Worm (Caenorhabditis elegans) whole organism, L4 larva: ENCODE data around the gene epn-1.

ENCODE experiments used
- F26F4.8 ChIP-seq: fragments of 200-800 bp; sonication (Bioruptor generic); conservative IDR thresholded peaks from 2 replicates; pipeline ENCODE4 v1.3.6; 2022; ENCODE audit warnings: missing genetic modification characterization, missing compliant biosample characterization
- F37D6.2 ChIP-seq: sonication (generic microtip); optimal IDR thresholded peaks from 2 replicates; lab custom pipeline; 2016; ENCODE audit warnings: mild to moderate bottlenecking, missing genetic modification characterization, missing compliant biosample characterization
- T20F7.1 ChIP-seq: fragments of 200-800 bp; sonication (Bioruptor generic); optimal IDR thresholded peaks from 2 replicates; lab custom pipeline; 2018; ENCODE audit warnings: mild to moderate bottlenecking, missing genetic modification characterization, missing compliant biosample characterization
- Y105C5A.15 ChIP-seq: fragments of 200-800 bp; sonication (Bioruptor generic); IDR thresholded peaks from 2 replicates; pipeline ENCODE4 v1.3.6; 2022; ENCODE audit warnings: missing genetic modification characterization, missing compliant biosample characterization
- ZK337.2 ChIP-seq: fragments of 200-800 bp; sonication (Bioruptor generic); IDR thresholded peaks from 2 replicates; pipeline ENCODE4 v1.3.6; 2022; ENCODE audit warnings: missing genetic modification reagents, missing genetic modification characterization, missing compliant biosample characterization
- aha-1 ChIP-seq: fragments of 150-350 bp; peaks from one replicate; lab custom pipeline; 2014; ENCODE audit warnings: missing biosample characterization, missing genetic modification characterization
- aly-2 ChIP-seq: sonication (generic microtip); optimal IDR thresholded peaks from 2 replicates; lab custom pipeline; 2018; ENCODE audit warnings: missing biosample characterization, missing genetic modification characterization
- ama-1 ChIP-seq: fragments of 150-350 bp; optimal IDR thresholded peaks from 2 replicates; lab custom pipeline; 2014; ENCODE audit warnings: inconsistent platforms, mixed read lengths
- arid-1 ChIP-seq: fragments of 200-800 bp; sonication (Bioruptor generic); conservative IDR thresholded peaks from 2 replicates; pipeline ENCODE4 v1.3.6; 2022; ENCODE audit warnings: missing genetic modification reagents, missing genetic modification characterization, missing compliant biosample characterization
- ceh-28 ChIP-seq: fragments of 150-350 bp; optimal IDR thresholded peaks from 2 replicates; lab custom pipeline; 2014; ENCODE audit warnings: missing biosample characterization, missing genetic modification reagents, missing genetic modification characterization
- ceh-32 ChIP-seq: sonication (generic microtip); optimal IDR thresholded peaks from 2 replicates; lab custom pipeline; 2016; ENCODE audit warnings: mild to moderate bottlenecking, missing genetic modification characterization, missing compliant biosample characterization; ENCODE audit not compliant: poor library complexity
- ceh-44 ChIP-seq: fragments of 200-800 bp; sonication (Bioruptor generic); IDR thresholded peaks from 2 replicates; pipeline ENCODE4 v1.3.6; 2022; ENCODE audit warnings: missing genetic modification reagents, missing genetic modification characterization, missing compliant biosample characterization
- dmd-6 ChIP-seq: fragments of 200-800 bp; sonication (Bioruptor generic); IDR thresholded peaks from 2 replicates; pipeline ENCODE4 v1.3.6; 2022; ENCODE audit warnings: missing genetic modification reagents, missing genetic modification characterization, missing compliant biosample characterization
- dmd-8 ChIP-seq: fragments of 200-800 bp; sonication (Bioruptor generic); IDR thresholded peaks from 2 replicates; pipeline ENCODE4 v1.3.6; 2022; ENCODE audit warnings: missing genetic modification characterization, missing compliant biosample characterization
- dpl-1 ChIP-seq: fragments of 150-350 bp; optimal IDR thresholded peaks from 2 replicates; lab custom pipeline; 2014; ENCODE audit warnings: missing biosample characterization, missing genetic modification reagents, missing genetic modification characterization
- dve-1 ChIP-seq: sonication (generic microtip); optimal IDR thresholded peaks from 2 replicates; lab custom pipeline; 2017; ENCODE audit warnings: antibody characterized with exemption, mild to moderate bottlenecking, missing genetic modification characterization, missing compliant biosample characterization; ENCODE audit not compliant: insufficient read depth
- fkh-10 ChIP-seq: fragments of 150-350 bp; optimal IDR thresholded peaks from 2 replicates; lab custom pipeline; 2014; ENCODE audit warnings: missing biosample characterization, missing genetic modification reagents, missing genetic modification characterization
- fos-1 ChIP-seq: fragments of 150-350 bp; optimal IDR thresholded peaks from 2 replicates; lab custom pipeline; 2014; ENCODE audit warnings: missing biosample characterization, missing genetic modification characterization
- gei-8 ChIP-seq: fragments of 200-800 bp; sonication (Bioruptor generic); optimal IDR thresholded peaks from 2 replicates; lab custom pipeline; 2018; ENCODE audit warnings: mild to moderate bottlenecking, missing genetic modification characterization, missing compliant biosample characterization
- hlh-11 ChIP-seq: fragments of 200-800 bp; sonication (Bioruptor generic); optimal IDR thresholded peaks from 2 replicates; lab custom pipeline; 2018; ENCODE audit warnings: mild to moderate bottlenecking, missing genetic modification characterization, missing compliant biosample characterization
- hmg-1.1 ChIP-seq: fragments of 200-800 bp; sonication (Bioruptor generic); IDR thresholded peaks from 2 replicates; pipeline ENCODE4 v1.3.6; 2022; ENCODE audit warnings: missing genetic modification reagents, missing genetic modification characterization, missing compliant biosample characterization
- lim-7 ChIP-seq: fragments of 200-800 bp; sonication (Bioruptor generic); IDR thresholded peaks from 2 replicates; pipeline ENCODE4 v1.3.6; 2022; ENCODE audit warnings: missing genetic modification characterization, missing compliant biosample characterization
- lin-13 ChIP-seq: fragments of 150-350 bp; optimal IDR thresholded peaks from 2 replicates; lab custom pipeline; 2014; ENCODE audit warnings: missing biosample characterization, missing genetic modification reagents, missing genetic modification characterization
- lin-29 ChIP-seq: fragments of 200-800 bp; sonication (Bioruptor generic); IDR thresholded peaks from 2 replicates; pipeline ENCODE4 v1.3.6; 2022; ENCODE audit warnings: missing genetic modification reagents, missing genetic modification characterization, missing compliant biosample characterization
- lsy-2 ChIP-seq, 2 experiments: fragments of 150-350 bp in 1 of 2; sonication (generic microtip) in 1 of 2; optimal IDR thresholded peaks; 2 replicates each; lab custom pipeline; 2014 to 2017; ENCODE audit warnings: missing biosample characterization in 2 of 2, missing genetic modification characterization in 2 of 2
- mdl-1 ChIP-seq, 2 experiments: fragments of 150-350 bp in 1 of 2; sonication (generic microtip) in 1 of 2; optimal IDR thresholded peaks; 2 replicates each; lab custom pipeline; 2014 to 2017; ENCODE audit warnings: missing biosample characterization in 2 of 2, missing genetic modification characterization in 2 of 2
- mdt-29 ChIP-seq: fragments of 200-800 bp; sonication (Bioruptor generic); IDR thresholded peaks from 2 replicates; pipeline ENCODE4 v1.3.6; 2022; ENCODE audit warnings: missing genetic modification reagents, missing genetic modification characterization, missing compliant biosample characterization
- mes-2 ChIP-seq: sonication (generic microtip); optimal IDR thresholded peaks from 2 replicates; lab custom pipeline; 2016; ENCODE audit warnings: missing genotype, mild to moderate bottlenecking, missing genetic modification characterization, missing compliant biosample characterization; ENCODE audit not compliant: poor library complexity, severe bottlenecking
- mxl-2 ChIP-seq: fragments of 200-800 bp; sonication (Bioruptor generic); conservative IDR thresholded peaks from 2 replicates; pipeline ENCODE4 v1.3.6; 2022; ENCODE audit warnings: missing genetic modification reagents, missing genetic modification characterization, missing compliant biosample characterization
- mxl-3 ChIP-seq: fragments of 200-800 bp; sonication (Bioruptor generic); optimal IDR thresholded peaks from 2 replicates; lab custom pipeline; 2018; ENCODE audit warnings: mild to moderate bottlenecking, missing genetic modification characterization, missing compliant biosample characterization
- nhr-10 ChIP-seq: fragments of 150-350 bp; optimal IDR thresholded peaks from 2 replicates; lab custom pipeline; 2014; ENCODE audit warnings: missing biosample characterization, missing genetic modification characterization
- nhr-11 ChIP-seq: fragments of 150-350 bp; optimal IDR thresholded peaks from 2 replicates; lab custom pipeline; 2014; ENCODE audit warnings: missing biosample characterization, missing genetic modification characterization
- nhr-111 ChIP-seq: fragments of 200-800 bp; sonication (Bioruptor generic); optimal IDR thresholded peaks from 2 replicates; lab custom pipeline; 2018; ENCODE audit warnings: mild to moderate bottlenecking, missing genetic modification characterization, missing compliant biosample characterization
- nhr-237 ChIP-seq: sonication (generic microtip); optimal IDR thresholded peaks from 2 replicates; lab custom pipeline; 2017; ENCODE audit warnings: missing biosample characterization, missing genetic modification characterization
- nhr-25 ChIP-seq: sonication (generic microtip); optimal IDR thresholded peaks from 2 replicates; lab custom pipeline; 2017; ENCODE audit warnings: missing genetic modification characterization, mild to moderate bottlenecking, missing compliant biosample characterization, antibody characterized with exemption, moderate library complexity, borderline replicate concordance; ENCODE audit not compliant: insufficient read depth
- nhr-28 ChIP-seq: fragments of 150-350 bp; optimal IDR thresholded peaks from 2 replicates; lab custom pipeline; 2014; ENCODE audit warnings: missing biosample characterization, missing genetic modification characterization
- nhr-41 ChIP-seq: fragments of 200-800 bp; sonication (Bioruptor generic); IDR thresholded peaks from 2 replicates; pipeline ENCODE4 v1.3.6; 2022; ENCODE audit warnings: missing genetic modification reagents, missing genetic modification characterization, missing compliant biosample characterization
- nhr-48 ChIP-seq: sonication (generic microtip); optimal IDR thresholded peaks from 2 replicates; lab custom pipeline; 2016; ENCODE audit warnings: mild to moderate bottlenecking, missing genetic modification characterization, missing compliant biosample characterization
- nhr-6 ChIP-seq: fragments of 150-350 bp; optimal IDR thresholded peaks from 2 replicates; lab custom pipeline; 2014; ENCODE audit warnings: missing biosample characterization, missing genetic modification characterization
- nhr-77 ChIP-seq: fragments of 150-350 bp; optimal IDR thresholded peaks from 2 replicates; lab custom pipeline; 2014; ENCODE audit warnings: missing biosample characterization, missing genetic modification characterization
- pha-4 ChIP-seq, 2 experiments: fragments of 150-350 bp in 1 of 2; fragments of 200-800 bp in 1 of 2; sonication (Bioruptor generic) in 1 of 2; IDR thresholded peaks in 1 of 2; optimal IDR thresholded peaks in 1 of 2; 2 replicates each; pipeline versions ENCODE4 v1.3.6 to Lab custom; 2014 to 2022; ENCODE audit warnings: missing genetic modification characterization in 2 of 2, missing genetic modification reagents in 2 of 2, missing biosample characterization in 1 of 2, missing compliant biosample characterization in 1 of 2
- rbr-2 ChIP-seq: sonication (generic microtip); optimal IDR thresholded peaks from 2 replicates; lab custom pipeline; 2016; ENCODE audit warnings: missing genotype, missing genetic modification characterization, missing compliant biosample characterization
- saeg-2 ChIP-seq: fragments of 200-800 bp; sonication (Bioruptor generic); IDR thresholded peaks from 2 replicates; pipeline ENCODE4 v1.3.6; 2022; ENCODE audit warnings: missing genetic modification reagents, missing genetic modification characterization, missing compliant biosample characterization
- sdz-12 ChIP-seq: fragments of 200-800 bp; sonication (Bioruptor generic); optimal IDR thresholded peaks from 2 replicates; lab custom pipeline; 2018; ENCODE audit warnings: mild to moderate bottlenecking, missing genetic modification characterization, missing compliant biosample characterization
- set-16 ChIP-seq: fragments of 200-800 bp; sonication (Bioruptor generic); IDR thresholded peaks from 2 replicates; pipeline ENCODE4 v1.3.6; 2022; ENCODE audit warnings: missing genetic modification reagents, missing genetic modification characterization, missing compliant biosample characterization
- skn-1 ChIP-seq: fragments of 150-350 bp; optimal IDR thresholded peaks from 2 replicates; lab custom pipeline; 2014; ENCODE audit warnings: missing biosample characterization, missing genetic modification characterization
- tra-1 ChIP-seq: fragments of 200-800 bp; sonication (Bioruptor generic); IDR thresholded peaks from 2 replicates; pipeline ENCODE4 v1.3.6; 2022; ENCODE audit warnings: missing genetic modification reagents, missing genetic modification characterization, missing compliant biosample characterization
- unc-39 ChIP-seq: sonication (generic microtip); optimal IDR thresholded peaks from 2 replicates; lab custom pipeline; 2017; ENCODE audit warnings: missing biosample characterization, missing genetic modification characterization
- unc-62 ChIP-seq, 3 experiments: fragments of 150-350 bp in 1 of 3; sonication (generic microtip); optimal IDR thresholded peaks in 2 of 3; peaks in 1 of 3; 1 replicate in 1 of 3; 2 replicates in 2 of 3; lab custom pipeline; 2014 to 2017; ENCODE audit warnings: missing biosample characterization in 3 of 3, missing genetic modification characterization in 3 of 3, missing genetic modification reagents in 3 of 3, missing genotype in 1 of 3
- zfp-3 ChIP-seq: fragments of 200-800 bp; sonication (Bioruptor generic); conservative IDR thresholded peaks from 2 replicates; pipeline ENCODE4 v1.3.6; 2022; ENCODE audit warnings: missing genetic modification reagents, missing genetic modification characterization, missing compliant biosample characterization
- ztf-7 ChIP-seq: fragments of 150-350 bp; optimal IDR thresholded peaks from 2 replicates; lab custom pipeline; 2014; ENCODE audit warnings: missing biosample characterization, missing genetic modification characterization

epn-1 gene

DNA sequence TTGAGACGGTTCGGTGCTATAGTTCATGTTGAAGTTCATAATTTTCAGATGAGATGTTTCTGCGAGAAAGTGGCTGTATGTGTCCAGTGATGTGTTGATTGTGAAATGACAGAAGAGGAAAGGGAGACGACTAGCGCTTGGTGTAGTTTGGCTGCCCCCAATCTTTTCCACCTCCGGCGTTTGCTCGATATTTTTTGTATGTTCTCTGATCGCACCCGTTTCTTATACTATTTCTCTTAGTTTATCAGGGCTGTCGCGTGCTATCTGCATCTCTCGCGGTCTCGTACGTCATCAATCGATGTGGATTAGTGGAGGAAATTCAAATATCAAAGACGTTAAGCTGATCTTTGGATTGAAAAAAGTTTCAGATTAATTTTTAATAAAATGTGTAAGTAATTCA is 7.6 kb downstream of the epn-1 start, which contains the start of gene atf-4:
TSS of gene atf-4 (minus strand) at position 93 of the 400 bp plus-strand sequence.
- no peak for TF ChIP-seq lim-7 (GFP tag; lab: Robert Waterston, UW)
- TF ChIP-seq fkh-10 (GFP tag; lab: Kevin White, UChicago): no peak
- TF ChIP-seq mdl-1 (tag; optimal IDR thresholded peaks at IDR 0.05; lab: Kevin White, UChicago): peak; percentile 81 to 95
- TF ChIP-seq nhr-10 (tag; lab: Kevin White, UChicago): peak; percentile 72
- peak; percentile 83 for TF ChIP-seq nhr-11 (tag; lab: Kevin White, UChicago)
- TF ChIP-seq ama-1 (lab: Kevin White, UChicago): no peak
- TF ChIP-seq nhr-111: no peak
- no peak for TF ChIP-seq ceh-44
- no peak for TF ChIP-seq nhr-41 (GFP tag; lab: Robert Waterston, UW)
- TF ChIP-seq unc-39 (tag; lab: Kevin White, UChicago): no peak
- peak; percentile 46 for TF ChIP-seq ztf-7 (tag; lab: Kevin White, UChicago)
- no peak for TF ChIP-seq Y105C5A.15
- TF ChIP-seq ceh-28 (tag; lab: Kevin White, UChicago): peak; percentile 48
- peak; percentile 51 for TF ChIP-seq aha-1 (tag; lab: Kevin White, UChicago)
- TF ChIP-seq arid-1 (GFP tag; lab: Robert Waterston, UW): peak; percentile 56; the same call in 1 of the 2 replicates
- no peak for TF ChIP-seq mdt-29 (GFP tag; lab: Robert Waterston, UW)
- no peak for TF ChIP-seq gei-8
- TF ChIP-seq mxl-2: no peak
- no peak for TF ChIP-seq F37D6.2 (tag; lab: Kevin White, UChicago)
- TF ChIP-seq unc-62 (GFP tag; optimal IDR thresholded peaks at IDR 0.05 in 1 of 2; lab: Kevin White, UChicago): no peak
- no peak for TF ChIP-seq unc-62 (tag; optimal IDR thresholded peaks at IDR 0.05; lab: Kevin White, UChicago)
- TF ChIP-seq lsy-2 (tag; optimal IDR thresholded peaks at IDR 0.05; lab: Kevin White, UChicago): peak; percentile 47 to 73
- peak; percentile 91 for TF ChIP-seq dve-1
- TF ChIP-seq nhr-48 (tag; lab: Kevin White, UChicago): peak; percentile 82
- no peak for TF ChIP-seq saeg-2
- peak; percentile 36; the same call in 1 of the 2 replicates for TF ChIP-seq hmg-1.1 (GFP tag; lab: Robert Waterston, UW)
- TF ChIP-seq zfp-3 (GFP tag; lab: Robert Waterston, UW): no peak
- no peak for TF ChIP-seq nhr-6 (tag; lab: Kevin White, UChicago)
- no peak for TF ChIP-seq sdz-12 (GFP tag; lab: Kevin White, UChicago)
- TF ChIP-seq dmd-8 (GFP tag; lab: Robert Waterston, UW): peak; percentile 65; the same call in 1 of the 2 replicates
- no peak for TF ChIP-seq F26F4.8 (GFP tag; lab: Robert Waterston, UW)
- TF ChIP-seq ceh-32: no peak
- TF ChIP-seq nhr-28 (tag; lab: Kevin White, UChicago): peak; percentile 86
- TF ChIP-seq set-16 (GFP tag; lab: Robert Waterston, UW): no peak
- TF ChIP-seq mes-2 (tag; lab: Kevin White, UChicago): peak; percentile 52
- TF ChIP-seq tra-1: no peak
- peak; percentile 16 for TF ChIP-seq rbr-2 (tag; lab: Kevin White, UChicago)
- peak; percentile 68 for TF ChIP-seq dpl-1
- no peak for TF ChIP-seq nhr-25 (tag; lab: Kevin White, UChicago)
- TF ChIP-seq hlh-11 (tag; lab: Kevin White, UChicago): peak; percentile 87
- TF ChIP-seq nhr-237: no peak
- TF ChIP-seq T20F7.1 (GFP tag; lab: Kevin White, UChicago): no peak
- peak; percentile 24 for TF ChIP-seq lin-13 (GFP tag; lab: Kevin White, UChicago)
- TF ChIP-seq mxl-3 (GFP tag; lab: Kevin White, UChicago): peak; percentile 63
- no peak for TF ChIP-seq skn-1 (tag; lab: Kevin White, UChicago)
- TF ChIP-seq pha-4 (GFP tag; IDR thresholded peaks at IDR 0.05; lab: Robert Waterston, UW): no peak
- TF ChIP-seq pha-4 (tag; optimal IDR thresholded peaks at IDR 0.05; lab: Kevin White, UChicago): peak; percentile 39
- no peak for TF ChIP-seq fos-1 (tag; lab: Kevin White, UChicago)
- TF ChIP-seq dmd-6 (GFP tag; lab: Robert Waterston, UW): peak; percentile 87
- TF ChIP-seq nhr-77: peak; percentile 78
- TF ChIP-seq ZK337.2: no peak
- TF ChIP-seq aly-2 (tag; lab: Kevin White, UChicago): no peak
- TF ChIP-seq lin-29 (GFP tag; lab: Robert Waterston, UW): no peak
